Worm (Caenorhabditis elegans): ENCODE data around the gene twk-25.

The twk-25 gene

ce11 chrIV:11480027-11480896 lies 24.3 kb upstream of the twk-25 start, which contains the start of the genes mbf-1 and nse-4 (continued):
- TF ChIP-seq fos-1 (tag; optimal IDR thresholded peaks at IDR 0.05), result no peak
- no peak for TF ChIP-seq fkh-10 (GFP tag; optimal IDR thresholded peaks at IDR 0.05)
- peak; percentile 60 for TF ChIP-seq irx-1 (tag; optimal IDR thresholded peaks at IDR 0.05)
- peak; percentile 79 for TF ChIP-seq xbp-1 (tag; optimal IDR thresholded peaks at IDR 0.05)
- TF ChIP-seq dpl-1 (GFP tag; optimal IDR thresholded peaks at IDR 0.05), result peak; percentile 70 to 85 (median 82)
- no peak for TF ChIP-seq hlh-4 (tag; optimal IDR thresholded peaks at IDR 0.05)
- TF ChIP-seq egl-13 (tag; optimal IDR thresholded peaks at IDR 0.05), result peak; percentile 45
- TF ChIP-seq efl-1 (optimal IDR thresholded peaks at IDR 0.05), result peak; percentile 39 to 78
- TF ChIP-seq efl-1 (GFP tag; optimal IDR thresholded peaks at IDR 0.05 in 1 of 2), result peak; percentile 85 to 97
- TF ChIP-seq nhr-47 (tag; optimal IDR thresholded peaks at IDR 0.05), result peak; percentile 80
- TF ChIP-seq tbx-2 (tag; optimal IDR thresholded peaks at IDR 0.05), result peak; percentile 64
- peak; percentile 75 for TF ChIP-seq nhr-20 (tag; optimal IDR thresholded peaks at IDR 0.05)
- peak; percentile 61 for TF ChIP-seq C16A3.4 (tag; optimal IDR thresholded peaks at IDR 0.05)
- TF ChIP-seq elt-2 (tag; optimal IDR thresholded peaks at IDR 0.05), result peak; percentile 1
- peak; percentile 44 for TF ChIP-seq isw-1 (GFP tag; IDR thresholded peaks at IDR 0.05)
- TF ChIP-seq nhr-237 (tag; optimal IDR thresholded peaks at IDR 0.05), result no peak
- no peak for TF ChIP-seq ces-1 (GFP tag; optimal IDR thresholded peaks at IDR 0.05)
- TF ChIP-seq C34B4.2 (tag; optimal IDR thresholded peaks at IDR 0.05), result no peak
- no peak for TF ChIP-seq pax-3 (tag; optimal IDR thresholded peaks at IDR 0.05)
- TF ChIP-seq F16B12.6 (tag; optimal IDR thresholded peaks at IDR 0.05), result peak; percentile 96
- no peak for TF ChIP-seq efl-3 (GFP tag; optimal IDR thresholded peaks at IDR 0.05)
- TF ChIP-seq tlp-1 (tag; optimal IDR thresholded peaks at IDR 0.05), result no peak
- peak; percentile 81 to 89 for TF ChIP-seq lin-35 (GFP tag; optimal IDR thresholded peaks at IDR 0.05)
- TF ChIP-seq nhr-28 (tag; optimal IDR thresholded peaks at IDR 0.05), result no peak
- TF ChIP-seq pqm-1 (tag; optimal IDR thresholded peaks at IDR 0.05), result no peak
- TF ChIP-seq ztf-11 (tag; optimal IDR thresholded peaks at IDR 0.05), result no peak
- peak; percentile 47 for TF ChIP-seq dsc-1 (tag; optimal IDR thresholded peaks at IDR 0.05)
- no peak for TF ChIP-seq nhr-12 (tag; optimal IDR thresholded peaks at IDR 0.05)
- no peak for TF ChIP-seq sox-4 (tag; optimal IDR thresholded peaks at IDR 0.05)
- peak; percentile 26 for TF ChIP-seq nhr-77 (tag; optimal IDR thresholded peaks at IDR 0.05)
- TF ChIP-seq lin-39 (tag; optimal IDR thresholded peaks at IDR 0.05), result no peak
- peak; percentile 54 to 60 (median 59) for TF ChIP-seq ceh-82 (tag; optimal IDR thresholded peaks at IDR 0.05)
- no peak for TF ChIP-seq nhr-76 (tag; optimal IDR thresholded peaks at IDR 0.05)
- peak; percentile 39 for TF ChIP-seq unc-86 (tag; optimal IDR thresholded peaks at IDR 0.05)
- peak; percentile 52 for TF ChIP-seq rnt-1 (tag; optimal IDR thresholded peaks at IDR 0.05)
- peak; percentile 78 for TF ChIP-seq lin-14 (GFP tag; optimal IDR thresholded peaks at IDR 0.05)
- no peak for TF ChIP-seq lir-3 (tag; optimal IDR thresholded peaks at IDR 0.05; ENCODE audit: poor library complexity)
- peak; percentile 89 for TF ChIP-seq snu-23 (GFP tag; optimal IDR thresholded peaks at IDR 0.05)
- no peak for TF ChIP-seq nhr-84 (tag; optimal IDR thresholded peaks at IDR 0.05)
- TF ChIP-seq nhr-19 (GFP tag; conservative IDR thresholded peaks at IDR 0.05), result peak; percentile 55
- TF ChIP-seq nhr-11 (tag; optimal IDR thresholded peaks at IDR 0.05), result no peak
- no peak for TF ChIP-seq fkh-4 (tag; optimal IDR thresholded peaks at IDR 0.05; ENCODE audit: borderline replicate concordance)
- TF ChIP-seq snpc-4 (tag; optimal IDR thresholded peaks at IDR 0.05), result no peak
- TF ChIP-seq swsn-7 (tag; optimal IDR thresholded peaks at IDR 0.05), result peak; percentile 81
- peak; percentile 36 for TF ChIP-seq ama-1 (optimal IDR thresholded peaks at IDR 0.05)
- TF ChIP-seq nhr-85 (tag), result peak; percentile 76
- peak; percentile 59 for TF ChIP-seq nhr-90 (tag; optimal IDR thresholded peaks at IDR 0.05; ENCODE audit: poor library complexity)
- no peak for TF ChIP-seq sup-37 (GFP tag; optimal IDR thresholded peaks at IDR 0.05)
- no peak for TF ChIP-seq mab-9 (GFP tag; IDR thresholded peaks at IDR 0.05)
- TF ChIP-seq zag-1 (tag; optimal IDR thresholded peaks at IDR 0.05), result no peak
- peak; percentile 34 for TF ChIP-seq zip-4 (GFP tag; optimal IDR thresholded peaks at IDR 0.05)
- TF ChIP-seq aly-2 (tag; optimal IDR thresholded peaks at IDR 0.05), result no peak

All from whole organism, L1 larva.